Fruit fly (Drosophila melanogaster): ENCODE measurements around the gene Zasp67.

Zasp67 gene

dm6 chr3L:9744060-9744549 lies 53.4 kb downstream of the Zasp67 start (continued):
- peak; percentile 96 for TF ChIP-seq CG11762 (GFP tag; optimal IDR thresholded peaks at IDR 0.05; ENCODE audit: insufficient read depth)
- TF ChIP-seq CG8319 (GFP tag; optimal IDR thresholded peaks at IDR 0.05) = peak; percentile 70
- peak; percentile 90 for TF ChIP-seq Gug (GFP tag; IDR thresholded peaks at IDR 0.05)
- peak; percentile 95 for TF ChIP-seq cyc (GFP tag; optimal IDR thresholded peaks at IDR 0.05)
- peak; percentile 93 for TF ChIP-seq svp (GFP tag)
- peak; percentile 88 for TF ChIP-seq Sox14 (GFP tag; optimal IDR thresholded peaks at IDR 0.05)
- TF ChIP-seq CG11294 (GFP tag; IDR thresholded peaks at IDR 0.05) = peak; percentile 90
- TF ChIP-seq Ets96B (tag; optimal IDR thresholded peaks at IDR 0.05) = peak; percentile 97
- TF ChIP-seq CG8119 (GFP tag; IDR thresholded peaks at IDR 0.05) = peak; percentile 98
- TF ChIP-seq fd85E (GFP tag; optimal IDR thresholded peaks at IDR 0.05) = peak; percentile 87
- TF ChIP-seq eg (GFP tag; IDR thresholded peaks at IDR 0.05) = peak; percentile 95
- TF ChIP-seq CG16779 (tag; optimal IDR thresholded peaks at IDR 0.05) = peak; percentile 89
- TF ChIP-seq CG6854 (GFP tag; optimal IDR thresholded peaks at IDR 0.05) = peak; percentile 87
- peak; percentile 98 for TF ChIP-seq CG3032 (tag; optimal IDR thresholded peaks at IDR 0.05)

DNA sequence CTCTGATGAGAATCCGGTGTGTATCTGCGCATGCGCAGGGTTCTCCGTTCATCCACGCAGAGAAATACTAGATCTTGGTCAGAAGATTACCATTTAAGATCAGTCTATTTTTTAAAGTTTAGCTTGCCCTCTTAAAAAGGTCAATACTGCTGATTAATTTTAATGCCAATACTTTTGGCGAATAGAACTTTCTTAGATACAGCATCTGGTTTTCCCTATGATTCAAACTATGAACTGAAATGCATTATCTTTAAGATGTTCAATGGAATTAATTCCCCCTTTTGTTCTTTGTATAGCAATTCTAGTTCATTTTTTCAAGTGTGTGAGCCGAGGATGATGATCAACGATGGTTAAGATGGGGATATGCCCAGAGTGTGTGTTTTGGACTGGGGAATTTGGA lies 55.1 kb downstream of the Zasp67 start:
- TF ChIP-seq Ets96B (tag; optimal IDR thresholded peaks at IDR 0.05) (peak; percentile 76), CG32006 (GFP tag; optimal IDR thresholded peaks at IDR 0.05) (peak; percentile 47), CG31627 (GFP tag; optimal IDR thresholded peaks at IDR 0.05) (peak; percentile 40), CG6808 (GFP tag; optimal IDR thresholded peaks at IDR 0.05) (peak; percentile 85), CG8119 (GFP tag; IDR thresholded peaks at IDR 0.05) (peak; percentile 57), Sox14 (GFP tag; optimal IDR thresholded peaks at IDR 0.05) (peak; percentile 60), CG6163 (GFP tag; IDR thresholded peaks at IDR 0.05) (peak; percentile 42; the same call in 1 of the 3 replicates), Eip75B (GFP tag; optimal IDR thresholded peaks at IDR 0.05) (peak; percentile 54), CG11902 (GFP tag; optimal IDR thresholded peaks at IDR 0.05) (peak; percentile 31), Ets21C (GFP tag; optimal IDR thresholded peaks at IDR 0.05) (peak; percentile 37), net (GFP tag; optimal IDR thresholded peaks at IDR 0.05) (peak; percentile 10), CG10631 (GFP tag; optimal IDR thresholded peaks at IDR 0.05) (peak; percentile 62), CG3919 (GFP tag; optimal IDR thresholded peaks at IDR 0.05) (peak; percentile 73), salr (GFP tag; optimal IDR thresholded peaks at IDR 0.05) (peak in 1 of 2 experiments; percentile 69), CG4318 (GFP tag; optimal IDR thresholded peaks at IDR 0.05) (no peak), svp (GFP tag) (peak; percentile 76), Sox102F (GFP tag; optimal IDR thresholded peaks at IDR 0.05) (peak; percentile 55), vri (GFP tag; optimal IDR thresholded peaks at IDR 0.05) (peak; percentile 37), CG6276 (GFP tag; optimal IDR thresholded peaks at IDR 0.05) (no peak), CG8319 (GFP tag; optimal IDR thresholded peaks at IDR 0.05) (no peak), lz (GFP tag; optimal IDR thresholded peaks at IDR 0.05) (peak; percentile 66), esn (GFP tag; optimal IDR thresholded peaks at IDR 0.05) (peak; percentile 67), achi (GFP tag; optimal IDR thresholded peaks at IDR 0.05) (peak; percentile 44), Gug (GFP tag; IDR thresholded peaks at IDR 0.05) (no peak), Eip93F (GFP tag; optimal IDR thresholded peaks at IDR 0.05) (no peak), Hr38 (GFP tag; optimal IDR thresholded peaks at IDR 0.05) (no peak), spab (GFP tag; optimal IDR thresholded peaks at IDR 0.05) (peak; percentile 20), pdm3 (GFP tag; optimal IDR thresholded peaks at IDR 0.05) (peak; percentile 28), eg (GFP tag; IDR thresholded peaks at IDR 0.05) (peak; percentile 42; the same call in 2 of the 3 replicates), Hr4 (GFP tag; optimal IDR thresholded peaks at IDR 0.05) (no peak), fd59A (GFP tag; optimal IDR thresholded peaks at IDR 0.05) (peak; percentile 28), fkh (GFP tag; optimal IDR thresholded peaks at IDR 0.05) (no peak), CG9139 (GFP tag; optimal IDR thresholded peaks at IDR 0.05) (peak; percentile 22), acj6 (GFP tag; optimal IDR thresholded peaks at IDR 0.05) (peak; percentile 33), Sox15 (GFP tag; optimal IDR thresholded peaks at IDR 0.05) (no peak), Hr39 (GFP tag; optimal IDR thresholded peaks at IDR 0.05) (peak; percentile 42), CG10669 (GFP tag; optimal IDR thresholded peaks at IDR 0.05) (peak; percentile 79), CG11294 (GFP tag; IDR thresholded peaks at IDR 0.05) (no peak), cyc (GFP tag; optimal IDR thresholded peaks at IDR 0.05) (peak; percentile 82), Blimp-1 (GFP tag; optimal IDR thresholded peaks at IDR 0.05) (peak; percentile 55), Met (GFP tag; optimal IDR thresholded peaks at IDR 0.05) (peak; percentile 69), CG34406 (GFP tag; optimal IDR thresholded peaks at IDR 0.05) (no peak), Eip78C (GFP tag) (peak; percentile 82), dsx (GFP tag; optimal IDR thresholded peaks at IDR 0.05; ENCODE audit: poor library complexity, severe bottlenecking) (peak; percentile 41)
